Worm (Caenorhabditis elegans) whole organism, L1 larva: ENCODE measurements around the gene F58D12.1.

Experiments used
- C04F5.9 ChIP-seq: sonication (generic microtip); optimal IDR thresholded peaks from 2 replicates; lab custom pipeline; 2016; ENCODE audit warnings: missing genetic modification characterization, missing compliant biosample characterization
- C16A3.4 ChIP-seq: fragments of 150-350 bp; optimal IDR thresholded peaks from 2 replicates; lab custom pipeline; 2014; ENCODE audit warnings: missing biosample characterization, missing genetic modification characterization
- aha-1 ChIP-seq: fragments of 150-350 bp; optimal IDR thresholded peaks from 2 replicates; lab custom pipeline; 2014; ENCODE audit warnings: missing biosample characterization, missing genetic modification characterization
- alr-1 ChIP-seq: fragments of 200-800 bp; sonication (Bioruptor generic); optimal IDR thresholded peaks from 2 replicates; lab custom pipeline; 2018; ENCODE audit warnings: borderline replicate concordance, mild to moderate bottlenecking, missing genetic modification characterization, missing compliant biosample characterization
- aly-2 ChIP-seq: fragments of 150-350 bp; optimal IDR thresholded peaks from 2 replicates; lab custom pipeline; 2014; ENCODE audit warnings: missing biosample characterization, missing genetic modification characterization
- ama-1 ChIP-seq: fragments of 150-350 bp; optimal IDR thresholded peaks from 2 replicates; lab custom pipeline; 2014
- ceh-63 ChIP-seq: fragments of 200-800 bp; sonication (Bioruptor generic); optimal IDR thresholded peaks from 2 replicates; lab custom pipeline; 2018; ENCODE audit warnings: mild to moderate bottlenecking, missing genetic modification characterization, missing compliant biosample characterization
- ceh-8 ChIP-seq: fragments of 200-800 bp; sonication (Bioruptor generic); optimal IDR thresholded peaks from 2 replicates; lab custom pipeline; 2018; ENCODE audit warnings: mild to moderate bottlenecking, missing genetic modification characterization, moderate library complexity, missing compliant biosample characterization
- dpl-1 ChIP-seq, 3 experiments: fragments of 150-350 bp in 2 of 3; sonication (generic microtip) in 1 of 3; optimal IDR thresholded peaks; 2 replicates each; lab custom pipeline; 2014 to 2017; ENCODE audit warnings: missing biosample characterization in 3 of 3, missing genetic modification characterization in 3 of 3, missing genetic modification reagents in 3 of 3
- dsc-1 ChIP-seq: sonication (generic microtip); optimal IDR thresholded peaks from 2 replicates; lab custom pipeline; 2016; ENCODE audit warnings: mild to moderate bottlenecking, missing genetic modification characterization, missing compliant biosample characterization
- efl-3 ChIP-seq: fragments of 200-800 bp; sonication (Bioruptor generic); optimal IDR thresholded peaks from 2 replicates; lab custom pipeline; 2018; ENCODE audit warnings: mild to moderate bottlenecking, missing genetic modification characterization, missing compliant biosample characterization
- egl-13 ChIP-seq: sonication (generic microtip); optimal IDR thresholded peaks from 2 replicates; lab custom pipeline; 2016; ENCODE audit warnings: missing genotype, missing genetic modification reagents, missing genetic modification characterization, missing compliant biosample characterization
- egl-27 ChIP-seq, 2 experiments: fragments of 150-350 bp in 1 of 2; sonication (generic microtip); optimal IDR thresholded peaks; 3 replicates each; lab custom pipeline; 2017 to 2018; ENCODE audit warnings: missing biosample characterization in 2 of 2, missing genetic modification characterization in 2 of 2, missing genetic modification reagents in 2 of 2
- elt-2 ChIP-seq: sonication (generic microtip); optimal IDR thresholded peaks from 2 replicates; lab custom pipeline; 2016; ENCODE audit warnings: missing genetic modification characterization, mild to moderate bottlenecking, inconsistent platforms, missing compliant biosample characterization, missing genetic modification reagents
- elt-3 ChIP-seq, 6 experiments: fragments of 150-350 bp in 1 of 6; sonication (generic microtip); optimal IDR thresholded peaks; 2 replicates each; lab custom pipeline; 2017 to 2018; ENCODE audit warnings: missing biosample characterization in 6 of 6, missing genetic modification characterization in 6 of 6, inconsistent platforms in 1 of 6
- ets-5 ChIP-seq: fragments of 200-800 bp; sonication (Bioruptor generic); IDR thresholded peaks from 2 replicates; pipeline ENCODE4 v1.3.6; 2022; ENCODE audit warnings: missing genetic modification characterization, missing compliant biosample characterization
- fkh-10 ChIP-seq: sonication (generic microtip); optimal IDR thresholded peaks from 2 replicates; lab custom pipeline; 2017; ENCODE audit warnings: missing biosample characterization, missing genetic modification reagents, missing genetic modification characterization
- fkh-8 ChIP-seq: sonication (generic microtip); optimal IDR thresholded peaks from 2 replicates; lab custom pipeline; 2016; ENCODE audit warnings: mild to moderate bottlenecking, missing genetic modification characterization, missing compliant biosample characterization
- grh-1 ChIP-seq: fragments of 200-800 bp; sonication (Bioruptor generic); IDR thresholded peaks from 2 replicates; pipeline ENCODE4 v1.3.6; 2022; ENCODE audit warnings: missing genetic modification reagents, missing genetic modification characterization, missing compliant biosample characterization
- hlh-17 ChIP-seq: fragments of 200-800 bp; sonication (Bioruptor generic); optimal IDR thresholded peaks from 2 replicates; lab custom pipeline; 2018; ENCODE audit warnings: missing genetic modification characterization, mild to moderate bottlenecking, missing compliant biosample characterization, moderate library complexity, borderline replicate concordance
- hlh-4 ChIP-seq: sonication (generic microtip); optimal IDR thresholded peaks from 2 replicates; lab custom pipeline; 2016; ENCODE audit warnings: mild to moderate bottlenecking, missing genetic modification characterization, missing compliant biosample characterization
- irx-1 ChIP-seq: sonication (generic microtip); optimal IDR thresholded peaks from 2 replicates; lab custom pipeline; 2016; ENCODE audit warnings: missing genetic modification characterization, missing compliant biosample characterization
- lin-13 ChIP-seq: fragments of 150-350 bp; optimal IDR thresholded peaks from 2 replicates; lab custom pipeline; 2014; ENCODE audit warnings: missing biosample characterization, missing genetic modification reagents, missing genetic modification characterization
- lin-15B ChIP-seq: fragments of 150-350 bp; sonication (generic microtip); optimal IDR thresholded peaks from 3 replicates; lab custom pipeline; 2014; ENCODE audit warnings: missing biosample characterization, missing genetic modification characterization
- lin-39 ChIP-seq: fragments of 150-350 bp; optimal IDR thresholded peaks from 2 replicates; lab custom pipeline; 2014; ENCODE audit warnings: missing biosample characterization, missing genetic modification reagents, missing genetic modification characterization
- lsy-2 ChIP-seq, 2 experiments: fragments of 150-350 bp; optimal IDR thresholded peaks; 2 replicates each; lab custom pipeline; 2014; ENCODE audit warnings: missing biosample characterization in 2 of 2, missing genetic modification characterization in 2 of 2
- mab-9 ChIP-seq: fragments of 200-800 bp; sonication (Bioruptor generic); IDR thresholded peaks from 2 replicates; pipeline ENCODE4 v1.3.6; 2022; ENCODE audit warnings: missing genetic modification reagents, missing genetic modification characterization, missing compliant biosample characterization
- mdl-1 ChIP-seq, 2 experiments: fragments of 150-350 bp; optimal IDR thresholded peaks; 2 replicates each; lab custom pipeline; 2014 to 2017; ENCODE audit warnings: missing biosample characterization in 2 of 2, missing genetic modification characterization in 2 of 2, inconsistent platforms in 1 of 2
- mep-1 ChIP-seq: fragments of 150-350 bp; optimal IDR thresholded peaks from 2 replicates; lab custom pipeline; 2014; ENCODE audit warnings: missing biosample characterization, missing genetic modification characterization
- nhr-11 ChIP-seq: fragments of 150-350 bp; optimal IDR thresholded peaks from 2 replicates; lab custom pipeline; 2014; ENCODE audit warnings: missing biosample characterization, missing genetic modification characterization
- nhr-19 ChIP-seq: fragments of 200-800 bp; sonication (Bioruptor generic); conservative IDR thresholded peaks from 2 replicates; pipeline ENCODE4 v1.3.6; 2022; ENCODE audit warnings: missing genetic modification characterization, missing compliant biosample characterization
- nhr-28 ChIP-seq: fragments of 150-350 bp; optimal IDR thresholded peaks from 2 replicates; lab custom pipeline; 2014; ENCODE audit warnings: missing biosample characterization, missing genetic modification characterization
- nhr-47 ChIP-seq: sonication (generic microtip); optimal IDR thresholded peaks from 2 replicates; lab custom pipeline; 2016; ENCODE audit warnings: mild to moderate bottlenecking, missing genetic modification characterization, moderate library complexity, missing compliant biosample characterization
- nhr-71 ChIP-seq: sonication (generic microtip); optimal IDR thresholded peaks from 2 replicates; lab custom pipeline; 2016; ENCODE audit warnings: mild to moderate bottlenecking, missing genetic modification characterization, moderate library complexity, missing compliant biosample characterization
- nhr-76 ChIP-seq: sonication (generic microtip); optimal IDR thresholded peaks from 2 replicates; lab custom pipeline; 2017; ENCODE audit warnings: missing biosample characterization, missing genetic modification characterization
- nhr-77 ChIP-seq: fragments of 150-350 bp; optimal IDR thresholded peaks from 2 replicates; lab custom pipeline; 2014; ENCODE audit warnings: missing biosample characterization, missing genetic modification characterization
- nhr-85 ChIP-seq: sonication (generic microtip); peaks from one replicate; lab custom pipeline; 2016; ENCODE audit warnings: missing genetic modification characterization, inconsistent platforms, missing compliant biosample characterization
- nhr-90 ChIP-seq: sonication (generic microtip); optimal IDR thresholded peaks from 2 replicates; lab custom pipeline; 2016; ENCODE audit warnings: mild to moderate bottlenecking, missing genetic modification characterization, missing compliant biosample characterization; ENCODE audit not compliant: poor library complexity
- pag-3 ChIP-seq: sonication (generic microtip); optimal IDR thresholded peaks from 2 replicates; lab custom pipeline; 2017; ENCODE audit warnings: missing genetic modification characterization, mild to moderate bottlenecking, missing compliant biosample characterization, antibody characterized with exemption, borderline replicate concordance; ENCODE audit not compliant: insufficient read depth
- pax-3 ChIP-seq: fragments of 200-800 bp; sonication (Bioruptor generic); optimal IDR thresholded peaks from 2 replicates; lab custom pipeline; 2018; ENCODE audit warnings: mild to moderate bottlenecking, missing genetic modification characterization, moderate library complexity, missing compliant biosample characterization
- rnt-1 ChIP-seq: sonication (generic microtip); optimal IDR thresholded peaks from 2 replicates; lab custom pipeline; 2016; ENCODE audit warnings: mild to moderate bottlenecking, missing genetic modification characterization, moderate library complexity, missing compliant biosample characterization
- skn-1 ChIP-seq: fragments of 150-350 bp; optimal IDR thresholded peaks from 2 replicates; lab custom pipeline; 2014; ENCODE audit warnings: missing biosample characterization, missing genetic modification characterization
- snpc-4 ChIP-seq: fragments of 150-350 bp; optimal IDR thresholded peaks from 2 replicates; lab custom pipeline; 2014; ENCODE audit warnings: missing biosample characterization, missing genetic modification characterization
- snu-23 ChIP-seq: sonication (generic microtip); optimal IDR thresholded peaks from 2 replicates; lab custom pipeline; 2016; ENCODE audit warnings: missing genetic modification characterization, missing compliant biosample characterization
- sox-4 ChIP-seq: sonication (generic microtip); optimal IDR thresholded peaks from 2 replicates; lab custom pipeline; 2016; ENCODE audit warnings: missing genetic modification characterization, missing compliant biosample characterization
- sptf-1 ChIP-seq: fragments of 150-350 bp; optimal IDR thresholded peaks from 2 replicates; lab custom pipeline; 2014; ENCODE audit warnings: missing biosample characterization, missing genetic modification characterization
- tlp-1 ChIP-seq: fragments of 150-350 bp; optimal IDR thresholded peaks from 2 replicates; lab custom pipeline; 2014; ENCODE audit warnings: missing biosample characterization, missing genetic modification characterization
- unc-130 ChIP-seq: fragments of 150-350 bp; optimal IDR thresholded peaks from 2 replicates; lab custom pipeline; 2017; ENCODE audit warnings: missing biosample characterization, missing genetic modification characterization, inconsistent platforms
- unc-30 ChIP-seq: sonication (generic microtip); optimal IDR thresholded peaks from 2 replicates; lab custom pipeline; 2017; ENCODE audit warnings: missing biosample characterization, missing genetic modification characterization
- unc-62 ChIP-seq: fragments of 150-350 bp; optimal IDR thresholded peaks from 2 replicates; lab custom pipeline; 2014; ENCODE audit warnings: missing biosample characterization, missing genetic modification reagents, missing genetic modification characterization
- vab-15 ChIP-seq: sonication (generic microtip); optimal IDR thresholded peaks from 2 replicates; lab custom pipeline; 2017; ENCODE audit warnings: missing genotype, mild to moderate bottlenecking, missing genetic modification characterization, missing compliant biosample characterization
- zag-1 ChIP-seq: fragments of 150-350 bp; optimal IDR thresholded peaks from 2 replicates; lab custom pipeline; 2014; ENCODE audit warnings: missing biosample characterization, missing genetic modification characterization

The F58D12.1 gene

DNA sequence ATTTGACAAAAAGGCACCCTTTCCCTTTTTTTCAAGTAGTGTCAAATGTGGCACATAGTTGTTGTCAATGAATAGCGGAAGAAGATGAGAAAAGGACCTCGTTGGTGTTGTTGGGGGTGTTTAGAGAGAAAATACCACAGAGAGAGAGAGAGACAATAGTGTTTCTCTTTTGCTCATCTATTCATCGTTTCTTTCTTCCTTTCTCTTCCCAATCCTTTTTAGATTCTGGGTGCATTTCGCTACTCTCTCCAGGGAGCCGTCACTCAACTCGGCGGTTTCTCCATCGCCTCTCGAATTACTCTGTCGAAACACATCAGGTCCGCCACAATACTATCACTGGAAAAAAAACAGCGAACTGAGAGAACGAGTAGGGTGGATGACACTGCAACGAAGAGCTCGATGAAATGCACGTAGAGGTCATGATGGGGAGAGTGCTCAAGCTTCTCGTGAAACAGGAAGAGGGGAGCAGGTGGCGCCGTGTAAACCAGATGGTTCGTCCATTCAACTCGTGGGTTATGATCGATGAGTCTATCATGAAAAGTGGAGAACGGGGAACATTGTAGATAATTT is 45.7 kb upstream of the F58D12.1 start (continued):
- TF ChIP-seq snpc-4 (no peak), nhr-90 (tag; lab: Kevin White, UChicago) (no peak), ets-5 (no peak), hlh-17 (GFP tag; lab: Kevin White, UChicago) (no peak), nhr-71 (tag; lab: Kevin White, UChicago) (no peak), nhr-77 (tag; lab: Kevin White, UChicago) (no peak), elt-3 (tag; optimal IDR thresholded peaks at IDR 0.05; lab: Kevin White, UChicago) (no peak), fkh-10 (GFP tag; lab: Kevin White, UChicago) (peak; percentile 45), ama-1 (lab: Kevin White, UChicago) (no peak), skn-1 (no peak), fkh-8 (no peak), nhr-47 (no peak), nhr-76 (tag; lab: Kevin White, UChicago) (no peak), mab-9 (GFP tag; lab: Robert Waterston, UW) (peak; percentile 12; the same call in 1 of the 2 replicates), unc-62 (GFP tag; lab: Kevin White, UChicago) (no peak), lin-39 (tag; lab: Kevin White, UChicago) (no peak), zag-1 (no peak), nhr-85 (no peak), alr-1 (tag; lab: Kevin White, UChicago) (no peak), snu-23 (peak; percentile 1), mep-1 (tag; lab: Kevin White, UChicago) (peak; percentile 14), C16A3.4 (tag; lab: Kevin White, UChicago) (peak; percentile 2), unc-30 (tag; lab: Kevin White, UChicago) (no peak), dpl-1 (GFP tag; optimal IDR thresholded peaks at IDR 0.05; lab: Kevin White, UChicago) (no peak), tlp-1 (tag; lab: Kevin White, UChicago) (no peak), grh-1 (GFP tag; lab: Robert Waterston, UW) (no peak), pax-3 (tag; lab: Kevin White, UChicago) (no peak), nhr-19 (peak; percentile 22), mdl-1 (tag; optimal IDR thresholded peaks at IDR 0.05; lab: Kevin White, UChicago) (no peak), ceh-63 (GFP tag; lab: Kevin White, UChicago) (no peak), aly-2 (no peak), vab-15 (no peak), irx-1 (tag; lab: Kevin White, UChicago) (no peak), elt-2 (tag; lab: Kevin White, UChicago) (no peak), dsc-1 (tag; lab: Kevin White, UChicago) (peak; percentile 39), egl-27 (tag; optimal IDR thresholded peaks at IDR 0.05; lab: Kevin White, UChicago) (no peak)
- TF ChIP-seq, all 84 proteins: peak for 12

DNA sequence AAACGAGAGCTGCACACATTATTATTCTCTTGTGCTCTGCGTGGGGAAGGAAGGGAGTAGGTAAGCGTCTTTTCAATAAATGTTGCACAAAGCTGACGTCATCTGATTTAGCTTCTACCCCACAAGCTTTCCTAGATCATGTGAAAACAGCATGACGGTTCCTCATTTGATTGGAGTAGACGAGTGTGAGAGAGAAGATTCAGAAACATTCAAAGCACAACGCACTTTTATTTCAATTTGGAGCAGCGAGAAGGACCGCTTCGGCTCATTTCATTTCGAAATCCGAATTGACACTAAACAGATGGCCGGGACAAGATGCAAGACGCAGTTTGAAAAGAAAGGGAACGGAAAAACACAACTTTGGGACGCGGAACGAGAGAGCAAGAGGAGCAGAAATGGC is 45.0 kb upstream of the F58D12.1 start:
- no peak for TF ChIP-seq egl-13 (tag; lab: Kevin White, UChicago)
- no peak for TF ChIP-seq ceh-8
- TF ChIP-seq C04F5.9 (tag; lab: Kevin White, UChicago) = no peak
- no peak for TF ChIP-seq mep-1 (tag; lab: Kevin White, UChicago)
- no peak for TF ChIP-seq lin-15B
- TF ChIP-seq nhr-47 = peak; percentile 13
- no peak for TF ChIP-seq sptf-1
- no peak for TF ChIP-seq unc-130
- no peak for TF ChIP-seq nhr-11
- no peak for TF ChIP-seq efl-3 (GFP tag; lab: Kevin White, UChicago)
- no peak for TF ChIP-seq zag-1
- no peak for TF ChIP-seq aha-1
- TF ChIP-seq C16A3.4 (tag; lab: Kevin White, UChicago) = no peak
- no peak for TF ChIP-seq nhr-19
- no peak for TF ChIP-seq ets-5
- no peak for TF ChIP-seq lin-13 (GFP tag; lab: Kevin White, UChicago)
- no peak for TF ChIP-seq lsy-2 (tag; optimal IDR thresholded peaks at IDR 0.05; lab: Kevin White, UChicago)
- no peak for TF ChIP-seq mab-9 (GFP tag; lab: Robert Waterston, UW)
- TF ChIP-seq hlh-4 (tag; lab: Kevin White, UChicago) = no peak
- no peak for TF ChIP-seq pag-3 (tag; lab: Kevin White, UChicago)
- TF ChIP-seq snpc-4 = no peak
- TF ChIP-seq egl-27 (tag; optimal IDR thresholded peaks at IDR 0.05; lab: Kevin White, UChicago) = no peak
- TF ChIP-seq fkh-10 (GFP tag; lab: Kevin White, UChicago) = peak; percentile 29
- TF ChIP-seq nhr-28 (tag; lab: Kevin White, UChicago) = no peak
- TF ChIP-seq sox-4 (tag; lab: Kevin White, UChicago) = no peak
- peak; percentile 4 for TF ChIP-seq rnt-1
